Worm (Caenorhabditis elegans) whole organism, late embryonic: ENCODE results near the gene bgnt-1.2.

Experiments
- K09A11.1 ChIP-seq: sonication (generic microtip); optimal IDR thresholded peaks from 2 replicates; lab custom pipeline; 2017; ENCODE audit warnings: antibody characterized with exemption, mild to moderate bottlenecking, missing genetic modification characterization, missing compliant biosample characterization; ENCODE audit not compliant: insufficient read depth
- ama-1 ChIP-seq: fragments of 150-350 bp; optimal IDR thresholded peaks from 2 replicates; lab custom pipeline; 2014
- ceh-48 ChIP-seq: sonication (generic microtip); optimal IDR thresholded peaks from 2 replicates; lab custom pipeline; 2016; ENCODE audit warnings: missing genetic modification characterization, inconsistent platforms, missing compliant biosample characterization
- ceh-9 ChIP-seq: sonication (generic microtip); optimal IDR thresholded peaks from 2 replicates; lab custom pipeline; 2016; ENCODE audit warnings: mild to moderate bottlenecking, missing genetic modification characterization, inconsistent platforms, missing compliant biosample characterization
- che-1 ChIP-seq: sonication (generic microtip); optimal IDR thresholded peaks from 2 replicates; lab custom pipeline; 2016; ENCODE audit warnings: mild to moderate bottlenecking, missing genetic modification characterization, missing compliant biosample characterization
- elt-2 ChIP-seq: sonication (generic microtip); optimal IDR thresholded peaks from 2 replicates; lab custom pipeline; 2016; ENCODE audit warnings: missing genetic modification reagents, missing genetic modification characterization, missing compliant biosample characterization
- ets-4 ChIP-seq: sonication (generic microtip); optimal IDR thresholded peaks from 2 replicates; lab custom pipeline; 2016; ENCODE audit warnings: missing genetic modification characterization, missing compliant biosample characterization
- hlh-6 ChIP-seq: sonication (generic microtip); optimal IDR thresholded peaks from 2 replicates; lab custom pipeline; 2016; ENCODE audit warnings: missing genotype, missing genetic modification characterization, missing compliant biosample characterization
- lin-11 ChIP-seq: fragments of 200-800 bp; sonication (Bioruptor generic); optimal IDR thresholded peaks from 2 replicates; lab custom pipeline; 2018; ENCODE audit warnings: mild to moderate bottlenecking, missing genetic modification characterization, missing compliant biosample characterization
- madf-2 ChIP-seq: sonication (generic microtip); optimal IDR thresholded peaks from 2 replicates; lab custom pipeline; 2017; ENCODE audit warnings: missing genetic modification characterization, missing compliant biosample characterization
- npax-4 ChIP-seq: sonication (generic microtip); optimal IDR thresholded peaks from 2 replicates; lab custom pipeline; 2016; ENCODE audit warnings: missing genetic modification characterization, missing compliant biosample characterization
- pat-9 ChIP-seq: fragments of 200-800 bp; sonication (Bioruptor generic); optimal IDR thresholded peaks from 2 replicates; lab custom pipeline; 2018; ENCODE audit warnings: mild to moderate bottlenecking, missing genetic modification characterization, moderate library complexity, missing compliant biosample characterization
- pha-4 ChIP-seq: fragments of 150-350 bp; optimal IDR thresholded peaks from 2 replicates; lab custom pipeline; 2018; ENCODE audit warnings: missing biosample characterization, missing genetic modification reagents, missing genetic modification characterization
- pqm-1 ChIP-seq: sonication (generic microtip); optimal IDR thresholded peaks from 2 replicates; lab custom pipeline; 2016; ENCODE audit warnings: missing genetic modification characterization, missing compliant biosample characterization
- sox-2 ChIP-seq: fragments of 200-800 bp; sonication (Bioruptor generic); IDR thresholded peaks from 2 replicates; pipeline ENCODE4 v1.3.6; 2022; ENCODE audit warnings: missing genetic modification reagents, missing genetic modification characterization, missing compliant biosample characterization
- syd-9 ChIP-seq: sonication (generic microtip); optimal IDR thresholded peaks from 2 replicates; lab custom pipeline; 2016; ENCODE audit warnings: mild to moderate bottlenecking, missing genetic modification characterization, moderate library complexity, missing compliant biosample characterization
- tbx-7 ChIP-seq: sonication (generic microtip); optimal IDR thresholded peaks from 2 replicates; lab custom pipeline; 2016; ENCODE audit warnings: missing genotype, missing genetic modification characterization, missing compliant biosample characterization
- unc-86 ChIP-seq: sonication (generic microtip); optimal IDR thresholded peaks from 2 replicates; lab custom pipeline; 2016; ENCODE audit warnings: missing genetic modification characterization, missing compliant biosample characterization

bgnt-1.2 gene

DNA sequence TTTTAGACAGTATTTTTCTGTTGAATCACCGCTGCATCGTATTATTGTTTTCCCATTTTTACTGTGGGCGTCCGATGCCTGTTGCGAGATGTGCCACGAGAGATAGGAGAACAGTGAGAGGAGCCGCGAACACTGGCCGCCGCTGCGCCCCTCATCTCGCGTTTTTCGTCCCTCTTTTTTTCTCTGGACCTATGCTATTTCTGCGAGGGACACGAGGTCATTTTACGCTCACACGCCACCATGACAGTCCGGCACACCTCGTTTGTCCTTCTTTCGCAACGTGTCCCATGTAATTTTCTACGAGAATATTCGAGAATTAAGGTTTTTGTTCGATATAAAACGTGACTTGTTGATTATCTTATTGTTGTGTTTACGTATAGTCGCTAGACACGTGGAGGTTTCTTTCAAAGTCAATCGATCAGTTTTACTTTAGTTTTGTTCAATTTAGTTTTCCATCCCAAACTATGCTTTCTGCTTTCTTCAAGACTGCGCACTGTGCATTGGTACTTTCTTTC lies 50.4 kb downstream of the bgnt-1.2 start, which contains the start of gene lbp-9:
TSS of gene lbp-9 (plus strand) at position 465 of the 515 bp plus-strand sequence.
- TF ChIP-seq npax-4 (tag; lab: Kevin White, UChicago) (no peak), che-1 (tag; lab: Kevin White, UChicago) (no peak), ceh-9 (no peak), ceh-48 (no peak), sox-2 (no peak), unc-86 (tag; lab: Kevin White, UChicago) (no peak), madf-2 (no peak), pha-4 (tag; lab: Kevin White, UChicago) (no peak)

DNA sequence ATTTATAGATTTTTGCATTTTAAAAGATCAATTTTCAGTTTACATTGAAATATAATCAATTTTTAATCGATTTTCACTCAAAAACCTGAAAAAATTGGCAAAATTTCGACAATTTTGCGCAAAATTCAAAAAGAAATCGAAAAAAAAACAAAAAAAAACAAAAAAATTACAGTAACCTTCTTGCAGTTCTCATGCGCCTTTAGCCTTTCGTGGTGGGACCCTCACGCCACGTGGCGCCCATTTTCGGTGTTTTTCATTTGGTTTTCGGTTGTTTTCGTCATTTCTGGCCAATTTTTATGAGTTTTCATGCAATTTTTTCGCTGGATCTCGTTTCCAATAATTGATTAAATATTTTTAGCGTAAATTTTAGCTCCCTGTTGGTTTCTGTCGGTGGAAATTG lies 51.1 kb downstream of the bgnt-1.2 start:
- no peak for TF ChIP-seq pat-9
- no peak for TF ChIP-seq syd-9 (tag; lab: Kevin White, UChicago)
- TF ChIP-seq ama-1 (lab: Kevin White, UChicago): no peak
- TF ChIP-seq ets-4: no peak
- TF ChIP-seq hlh-6 (tag; lab: Kevin White, UChicago): no peak
- TF ChIP-seq lin-11: no peak
- no peak for TF ChIP-seq K09A11.1
- TF ChIP-seq tbx-7: no peak
- TF ChIP-seq pqm-1 (tag; lab: Kevin White, UChicago): no peak

DNA sequence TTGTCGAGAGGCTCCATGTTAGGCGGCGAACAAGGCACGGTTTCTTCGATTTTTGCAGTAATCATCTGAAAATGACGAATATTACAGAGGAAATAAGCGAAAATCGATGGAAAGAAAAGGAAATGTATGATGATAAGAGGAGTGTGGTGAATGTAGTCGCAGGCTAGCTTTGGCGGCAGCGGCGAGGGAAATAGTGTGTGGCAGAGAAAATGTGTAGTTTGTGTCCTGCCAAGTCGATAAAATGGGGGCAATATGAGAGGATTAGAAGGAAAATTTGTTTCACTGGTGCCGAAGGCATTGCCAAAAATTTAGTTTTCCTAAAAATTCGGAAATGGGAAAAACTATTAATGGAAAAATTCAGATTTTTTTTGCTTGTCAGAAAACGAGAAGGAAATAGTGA lies 51.7 kb downstream of the bgnt-1.2 start, which contains the start of gene nhr-86:
TSS of gene nhr-86 (minus strand) at position 71 of the 400 bp plus-strand sequence.
- TF ChIP-seq elt-2: peak; percentile 2
- TF ChIP-seq pqm-1 (tag; lab: Kevin White, UChicago): no peak
